Worm (Caenorhabditis elegans): ENCODE data around the gene nlp-53.

ce11 chrX:13665447-13665846 lies 46.8 kb downstream of the nlp-53 start:
- TF ChIP-seq him-1 (tag; optimal IDR thresholded peaks at IDR 0.05) (peak; percentile 91), W03F9.2 (tag; optimal IDR thresholded peaks at IDR 0.05) (peak; percentile 42), dao-5 (tag; optimal IDR thresholded peaks at IDR 0.05) (peak; percentile 96)

Data from whole organism, L4/young adult.